Fruit fly (Drosophila melanogaster) whole organism: ENCODE measurements around the gene CG33557.

Source experiments
- CG8478 ChIP-seq: fragments of >200 bp; optimal IDR thresholded peaks from 2 replicates; lab custom pipeline; 2018; ENCODE audit warnings: inconsistent platforms
- psq ChIP-seq: fragments of >200 bp; optimal IDR thresholded peaks from 2 replicates; lab custom pipeline; 2017

- TF ChIP-seq CG8478 (no peak), psq (lab: Kevin White, UChicago) (no peak)
Observed at dm6 chrX:10052549-10052948, 43.5 kb downstream of the CG33557 start, which contains the start of gene Yp2.
